Fruit fly (Drosophila melanogaster) S2 (cell line): ENCODE measurements around the gene CG10845.

Experiments
- CG8478 ChIP-seq: fragments of >200 bp; optimal IDR thresholded peaks from 2 replicates; lab custom pipeline; 2018
- CTCF ChIP-seq, 2 experiments: fragments of >200 bp; optimal IDR thresholded peaks; 2 replicates each; lab custom pipeline; 2018

DNA sequence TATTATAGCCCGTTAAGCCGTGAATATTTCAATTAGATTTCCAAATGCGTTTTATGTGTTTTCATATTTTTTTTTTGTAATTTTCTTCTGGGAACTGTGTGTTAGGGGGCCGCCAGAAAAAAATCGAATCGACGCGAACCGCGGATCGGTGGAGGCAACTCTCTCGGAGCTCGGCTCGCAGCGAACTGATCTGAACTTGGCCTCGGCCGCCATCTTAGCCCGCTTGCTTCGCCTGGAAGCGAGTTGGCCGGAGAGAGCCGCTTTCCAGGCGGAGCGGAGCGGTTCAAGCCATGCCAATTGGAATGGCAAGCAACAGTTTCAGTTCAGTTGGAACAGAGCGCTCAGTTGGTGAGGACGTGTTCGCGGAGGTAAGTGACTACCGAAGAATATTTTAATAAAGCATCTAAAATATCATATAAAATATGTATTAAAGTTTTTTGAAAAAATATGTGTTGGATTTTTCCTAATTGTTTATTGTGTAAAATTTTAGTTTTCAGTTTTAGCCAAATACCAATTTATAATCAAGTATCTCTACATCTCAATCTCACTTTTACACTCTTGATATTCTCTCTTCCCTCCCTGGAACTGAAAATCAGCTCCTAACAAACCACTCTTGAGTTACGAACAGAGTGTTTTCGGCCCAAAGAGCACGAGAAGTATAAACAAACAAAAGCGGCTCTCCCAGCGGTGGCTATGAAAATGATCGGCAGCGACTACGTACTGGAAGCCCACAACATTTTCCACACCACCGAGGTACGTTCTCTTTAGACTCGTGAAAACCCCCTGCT is 6.3 kb upstream of the CG10845 start, which contains the start of the genes CG31121 and CG11069:
- TF ChIP-seq CTCF (optimal IDR thresholded peaks at IDR 0.05; lab: Kevin White, UChicago) (no peak), CG8478 (lab: Kevin White, UChicago) (no peak)
